Fruit fly (Drosophila melanogaster) whole organism, pupa: ENCODE measurements around the gene CG13856.

Experiments used
- CG10348 ChIP-seq: fragments of 200-800 bp; sonication (Bioruptor generic); IDR thresholded peaks from 2 replicates; pipeline ENCODE4 v1.3.6; 2022; ENCODE audit warnings: missing biosample characterization, missing genetic modification characterization
- CG12605 ChIP-seq: fragments of 200-800 bp; sonication (Bioruptor generic); IDR thresholded peaks from 2 replicates; pipeline ENCODE4 v1.3.6; 2022; ENCODE audit warnings: missing biosample characterization, missing genetic modification characterization
- CG13204 ChIP-seq: fragments of 200-800 bp; sonication (Bioruptor generic); optimal IDR thresholded peaks from 2 replicates; lab custom pipeline; 2018; ENCODE audit warnings: missing biosample characterization, mild to moderate bottlenecking, missing genetic modification characterization, moderate library complexity
- CG14655 ChIP-seq: fragments of 200-800 bp; sonication (Bioruptor generic); optimal IDR thresholded peaks from 3 replicates; lab custom pipeline; 2017; ENCODE audit warnings: mild to moderate bottlenecking, missing biosample characterization, missing genetic modification reagents, missing genetic modification characterization
- CG15710 ChIP-seq: fragments of 200-800 bp; sonication (Bioruptor generic); optimal IDR thresholded peaks from 2 replicates; lab custom pipeline; 2018; ENCODE audit warnings: missing biosample characterization, mild to moderate bottlenecking, missing genetic modification characterization, moderate library complexity
- CG17806 ChIP-seq: fragments of 200-800 bp; sonication (Bioruptor generic); optimal IDR thresholded peaks from 2 replicates; lab custom pipeline; 2018; ENCODE audit warnings: missing biosample characterization, mild to moderate bottlenecking, missing genetic modification characterization, moderate library complexity
- CG32121 ChIP-seq: fragments of 200-800 bp; sonication (Bioruptor generic); IDR thresholded peaks from 2 replicates; pipeline ENCODE4 v1.3.6; 2022; ENCODE audit warnings: missing biosample characterization, missing genetic modification characterization
- CG34367 ChIP-seq: fragments of 200-800 bp; sonication (Bioruptor generic); optimal IDR thresholded peaks from 2 replicates; lab custom pipeline; 2018; ENCODE audit warnings: missing biosample characterization, mild to moderate bottlenecking, missing genetic modification characterization
- CG4496 ChIP-seq: fragments of 200-800 bp; sonication (Bioruptor generic); IDR thresholded peaks from 3 replicates; pipeline ENCODE4 v1.3.6; 2022; ENCODE audit warnings: missing biosample characterization, missing genetic modification characterization
- CG8159 ChIP-seq: fragments of 200-800 bp; sonication (Bioruptor generic); optimal IDR thresholded peaks from 3 replicates; lab custom pipeline; 2018; ENCODE audit warnings: missing biosample characterization, mild to moderate bottlenecking, missing genetic modification characterization, moderate library complexity
- CG8301 ChIP-seq: fragments of 200-800 bp; sonication (Bioruptor generic); optimal IDR thresholded peaks from 2 replicates; lab custom pipeline; 2018; ENCODE audit warnings: missing biosample characterization, mild to moderate bottlenecking, missing genetic modification characterization
- CG9948 ChIP-seq: fragments of 200-800 bp; sonication (Bioruptor generic); optimal IDR thresholded peaks from 2 replicates; lab custom pipeline; 2018; ENCODE audit warnings: missing biosample characterization, mild to moderate bottlenecking, missing genetic modification characterization, moderate library complexity
- D1 ChIP-seq: fragments of 200-800 bp; sonication (Bioruptor generic); optimal IDR thresholded peaks from 2 replicates; lab custom pipeline; 2018; ENCODE audit warnings: missing biosample characterization, mild to moderate bottlenecking, missing genetic modification characterization, moderate library complexity
- EcR ChIP-seq: fragments of 200-800 bp; sonication (Bioruptor generic); optimal IDR thresholded peaks from 3 replicates; lab custom pipeline; 2019; ENCODE audit warnings: missing biosample characterization, missing genetic modification characterization, mild to moderate bottlenecking, moderate library complexity, missing genetic modification reagents
- Ets98B ChIP-seq: fragments of 200-800 bp; sonication (Bioruptor generic); IDR thresholded peaks from 2 replicates; pipeline ENCODE4 v1.3.6; 2022; ENCODE audit warnings: missing biosample characterization, missing genetic modification characterization
- Pif1A ChIP-seq: fragments of 200-800 bp; sonication (Bioruptor generic); optimal IDR thresholded peaks from 3 replicates; lab custom pipeline; 2016; ENCODE audit warnings: missing biosample characterization, missing genetic modification characterization
- Pif1B ChIP-seq: fragments of 200-800 bp; sonication (Bioruptor generic); optimal IDR thresholded peaks from 3 replicates; lab custom pipeline; 2016; ENCODE audit warnings: missing biosample characterization, missing genetic modification characterization
- Snoo ChIP-seq: fragments of 200-800 bp; sonication (Bioruptor generic); optimal IDR thresholded peaks from 3 replicates; lab custom pipeline; 2017; ENCODE audit warnings: missing biosample characterization, mild to moderate bottlenecking, missing genetic modification characterization, inconsistent platforms
- fd96Ca ChIP-seq: fragments of 200-800 bp; sonication (Bioruptor generic); IDR thresholded peaks from 3 replicates; pipeline ENCODE4 v1.3.6; 2022; ENCODE audit warnings: missing biosample characterization, missing genetic modification characterization
- gl ChIP-seq: fragments of 200-800 bp; sonication (Bioruptor generic); optimal IDR thresholded peaks from 2 replicates; lab custom pipeline; 2018; ENCODE audit warnings: missing biosample characterization, mild to moderate bottlenecking, missing genetic modification characterization
- rn ChIP-seq: fragments of 200-800 bp; sonication (Bioruptor generic); IDR thresholded peaks from 2 replicates; pipeline ENCODE4 v1.3.6; 2022; ENCODE audit warnings: missing biosample characterization, missing genetic modification characterization

The CG13856 gene

dm6 chr3R:22410537-22411360 lies 8.3 kb downstream of the CG13856 start, which contains the start of the genes CG13850 and lqfR:
CG13850 (minus strand) TSS chr3R:22410915.
lqfR (plus strand) TSS chr3R:22411301.
- TF ChIP-seq Pif1A (no peak), Ets98B (GFP tag; lab: Robert Waterston, UW) (no peak), CG17806 (tag; lab: Kevin White, UChicago) (peak; percentile 20), CG32121 (GFP tag; lab: Robert Waterston, UW) (peak; percentile 45; the same call in 1 of the 2 replicates), CG9948 (tag; lab: Kevin White, UChicago) (peak; percentile 35), CG34367 (tag; lab: Kevin White, UChicago) (no peak), Snoo (tag; lab: Kevin White, UChicago) (peak; percentile 70), D1 (no peak), CG14655 (GFP tag; lab: Kevin White, UChicago) (no peak), CG4496 (no peak), CG10348 (GFP tag; lab: Robert Waterston, UW) (0 out of 2 replicates have a peak, but pooled peaks have one; percentile 14), EcR (no peak), CG13204 (no peak), fd96Ca (peak; percentile 70), CG8301 (tag; lab: Kevin White, UChicago) (no peak), Pif1B (peak; percentile 14), CG15710 (tag; lab: Kevin White, UChicago) (peak; percentile 64), rn (GFP tag; lab: Robert Waterston, UW) (0 out of 2 replicates have a peak, but pooled peaks have one; percentile 9), CG12605 (no peak), gl (tag; lab: Kevin White, UChicago) (no peak), CG8159 (peak; percentile 62)

- TF ChIP-seq CG17806 (tag; lab: Kevin White, UChicago) (no peak), CG12605 (no peak), CG4496 (no peak), CG9948 (tag; lab: Kevin White, UChicago) (no peak), fd96Ca (no peak), CG8301 (tag; lab: Kevin White, UChicago) (no peak), Snoo (tag; lab: Kevin White, UChicago) (no peak), gl (tag; lab: Kevin White, UChicago) (no peak), CG8159 (no peak), CG15710 (tag; lab: Kevin White, UChicago) (no peak), CG14655 (GFP tag; lab: Kevin White, UChicago) (no peak)
Observed at dm6 chr3R:22411879-22412587, 9.6 kb downstream of the CG13856 start.

- TF ChIP-seq CG4496 (0 out of 3 replicates have a peak, but pooled peaks have one; percentile 29), CG8301 (tag; lab: Kevin White, UChicago) (no peak)
- TF ChIP-seq, all 21 proteins: peak for 1
Observed at dm6 chr3R:22420911-22421310, 18.5 kb downstream of the CG13856 start, which contains the start of the genes Nop56 and mats. Nop56 (minus strand) TSS chr3R:22421068. mats (plus strand) TSS chr3R:22421161.

- TF ChIP-seq CG14655 (GFP tag; lab: Kevin White, UChicago), result no peak
- 0 out of 2 replicates have a peak, but pooled peaks have one; percentile 32 for TF ChIP-seq CG10348 (GFP tag; lab: Robert Waterston, UW)
- TF ChIP-seq CG12605, result peak; percentile 61
- TF ChIP-seq CG34367 (tag; lab: Kevin White, UChicago), result peak; percentile 23
- TF ChIP-seq Pif1A, result peak; percentile 74
- TF ChIP-seq Snoo (tag; lab: Kevin White, UChicago), result peak; percentile 87
- no peak for TF ChIP-seq CG13204
- peak; percentile 86 for TF ChIP-seq CG4496
- TF ChIP-seq CG15710 (tag; lab: Kevin White, UChicago), result peak; percentile 70
- TF ChIP-seq CG32121 (GFP tag; lab: Robert Waterston, UW), result peak; percentile 60; the same call in 1 of the 2 replicates
- peak; percentile 49 for TF ChIP-seq CG9948 (tag; lab: Kevin White, UChicago)
- no peak for TF ChIP-seq rn (GFP tag; lab: Robert Waterston, UW)
- peak; percentile 70 for TF ChIP-seq Ets98B (GFP tag; lab: Robert Waterston, UW)
- peak; percentile 55 for TF ChIP-seq CG8159
- no peak for TF ChIP-seq gl (tag; lab: Kevin White, UChicago)
- TF ChIP-seq Pif1B, result peak; percentile 71
- peak; percentile 43 for TF ChIP-seq CG17806 (tag; lab: Kevin White, UChicago)
Observed at dm6 chr3R:22421618-22422017, 19.2 kb downstream of the CG13856 start.

- 0 out of 3 replicates have a peak, but pooled peaks have one; percentile 37 for TF ChIP-seq CG4496
- TF ChIP-seq CG34367 (tag; lab: Kevin White, UChicago), result peak; percentile 45
- no peak for TF ChIP-seq fd96Ca
- peak; percentile 66 for TF ChIP-seq CG8159
- no peak for TF ChIP-seq D1
- TF ChIP-seq Snoo (tag; lab: Kevin White, UChicago), result peak; percentile 30
- TF ChIP-seq CG9948 (tag; lab: Kevin White, UChicago), result peak; percentile 50
- peak; percentile 63 for TF ChIP-seq CG15710 (tag; lab: Kevin White, UChicago)
- peak; percentile 58 for TF ChIP-seq CG17806 (tag; lab: Kevin White, UChicago)
- TF ChIP-seq EcR, result peak; percentile 30
- 0 out of 2 replicates have a peak, but pooled peaks have one; percentile 34 for TF ChIP-seq CG12605
- TF ChIP-seq rn (GFP tag; lab: Robert Waterston, UW), result no peak
- TF ChIP-seq, all 21 proteins: peak for 9
Observed at dm6 chr3R:22423996-22424395, 21.5 kb downstream of the CG13856 start.
